Fruit fly (Drosophila melanogaster) whole organism, embryonic: ENCODE data around the gene CG13996.

Source experiments
- BEAF-32 ChIP-seq: fragments of 200-800 bp; sonication (Bioruptor generic); optimal IDR thresholded peaks from 3 replicates; lab custom pipeline; 2017; ENCODE audit warnings: missing biosample characterization, missing genetic modification characterization, mild to moderate bottlenecking, moderate library complexity, missing genetic modification reagents
- Blimp-1 ChIP-seq: fragments of 200-800 bp; sonication (Bioruptor generic); optimal IDR thresholded peaks from 3 replicates; lab custom pipeline; 2018; ENCODE audit warnings: missing biosample characterization, missing genetic modification characterization, mild to moderate bottlenecking, moderate library complexity, missing genetic modification reagents
- CG10209 ChIP-seq: fragments of 200-800 bp; sonication (Bioruptor generic); optimal IDR thresholded peaks from 3 replicates; lab custom pipeline; 2017; ENCODE audit warnings: missing biosample characterization, mild to moderate bottlenecking, missing genetic modification characterization, missing genetic modification reagents
- CG10267 ChIP-seq: fragments of 200-800 bp; sonication (Bioruptor generic); optimal IDR thresholded peaks from 2 replicates; lab custom pipeline; 2018; ENCODE audit warnings: missing biosample characterization, mild to moderate bottlenecking, missing genetic modification characterization, moderate library complexity
- CG12071 ChIP-seq: fragments of 200-800 bp; sonication (Bioruptor generic); optimal IDR thresholded peaks from 3 replicates; lab custom pipeline; 2018; ENCODE audit warnings: missing biosample characterization, mild to moderate bottlenecking, missing genetic modification characterization
- CG12769 ChIP-seq: fragments of 200-800 bp; sonication (Bioruptor generic); optimal IDR thresholded peaks from 2 replicates; lab custom pipeline; 2019; ENCODE audit warnings: missing biosample characterization, mild to moderate bottlenecking, missing genetic modification characterization, moderate library complexity
- CG13296 ChIP-seq: fragments of 200-800 bp; sonication (Bioruptor generic); optimal IDR thresholded peaks from 3 replicates; lab custom pipeline; 2018; ENCODE audit warnings: missing biosample characterization, mild to moderate bottlenecking, missing genetic modification characterization
- CG16815 ChIP-seq: fragments of 200-800 bp; sonication (Bioruptor generic); optimal IDR thresholded peaks from 3 replicates; lab custom pipeline; 2017; ENCODE audit warnings: missing biosample characterization, mild to moderate bottlenecking, missing genetic modification characterization
- CG17612 ChIP-seq: fragments of 200-800 bp; sonication (Bioruptor generic); IDR thresholded peaks from 2 replicates; pipeline ENCODE4 v1.3.6; 2022; ENCODE audit warnings: missing biosample characterization, missing genetic modification characterization
- CG18262 ChIP-seq: fragments of 200-800 bp; optimal IDR thresholded peaks from 3 replicates; lab custom pipeline; 2019; ENCODE audit warnings: missing biosample characterization, mild to moderate bottlenecking, missing genetic modification characterization, moderate library complexity
- CG2199 ChIP-seq: fragments of 200-800 bp; sonication (Bioruptor generic); IDR thresholded peaks from 3 replicates; pipeline ENCODE4 v1.3.6; 2022; ENCODE audit warnings: missing biosample characterization, missing genetic modification characterization
- CG2202 ChIP-seq: fragments of 200-800 bp; sonication (Bioruptor generic); optimal IDR thresholded peaks from 2 replicates; lab custom pipeline; 2018; ENCODE audit warnings: missing biosample characterization, mild to moderate bottlenecking, missing genetic modification characterization
- CG2678 ChIP-seq: fragments of 200-800 bp; sonication (Bioruptor generic); optimal IDR thresholded peaks from 3 replicates; lab custom pipeline; 2019; ENCODE audit warnings: missing biosample characterization, mild to moderate bottlenecking, missing genetic modification characterization, moderate library complexity
- CG2712 ChIP-seq: fragments of 200-800 bp; optimal IDR thresholded peaks from 3 replicates; lab custom pipeline; 2019; ENCODE audit warnings: missing biosample characterization, mild to moderate bottlenecking, missing genetic modification characterization, moderate library complexity
- CG33213 ChIP-seq: fragments of 200-800 bp; sonication (Bioruptor generic); optimal IDR thresholded peaks from 3 replicates; lab custom pipeline; 2016; ENCODE audit warnings: missing biosample characterization, missing genetic modification characterization
- CG3847 ChIP-seq: fragments of 200-800 bp; sonication (Bioruptor generic); IDR thresholded peaks from 2 replicates; pipeline ENCODE4 v1.3.6; 2022; ENCODE audit warnings: missing biosample characterization, missing genetic modification characterization
- CG3995 ChIP-seq: fragments of 200-800 bp; sonication (Bioruptor generic); optimal IDR thresholded peaks from 3 replicates; lab custom pipeline; 2016; ENCODE audit warnings: missing biosample characterization, missing genetic modification characterization
- CG6765 ChIP-seq: fragments of 200-800 bp; sonication (Bioruptor generic); optimal IDR thresholded peaks from 3 replicates; lab custom pipeline; 2017; ENCODE audit warnings: missing biosample characterization, mild to moderate bottlenecking, missing genetic modification characterization
- CG6791 ChIP-seq: fragments of 200-800 bp; sonication (Bioruptor generic); IDR thresholded peaks from 3 replicates; pipeline ENCODE4 v1.3.6; 2022; ENCODE audit warnings: missing biosample characterization, missing genetic modification characterization; ENCODE audit not compliant: partially characterized antibody
- CG8359 ChIP-seq: fragments of 200-800 bp; sonication (Bioruptor generic); optimal IDR thresholded peaks from 2 replicates; lab custom pipeline; 2017; ENCODE audit warnings: missing biosample characterization, mild to moderate bottlenecking, missing genetic modification characterization, borderline replicate concordance
- CG8944 ChIP-seq: fragments of 200-800 bp; sonication (Bioruptor generic); optimal IDR thresholded peaks from 3 replicates; lab custom pipeline; 2016; ENCODE audit warnings: missing biosample characterization, missing genetic modification characterization
- CrebB ChIP-seq: fragments of 200-800 bp; sonication (Bioruptor generic); optimal IDR thresholded peaks from 3 replicates; lab custom pipeline; 2018; ENCODE audit warnings: missing biosample characterization, mild to moderate bottlenecking, missing genetic modification characterization
- Dfd ChIP-seq, 2 experiments: fragments of >200 bp; optimal IDR thresholded peaks; 2 replicates each; lab custom pipeline; 2017; ENCODE audit warnings: missing biosample characterization in 2 of 2, missing genetic modification characterization in 2 of 2
- E2f2 ChIP-seq: fragments of 200-800 bp; sonication (Bioruptor generic); IDR thresholded peaks from 2 replicates; pipeline ENCODE4 v1.3.6; 2022; ENCODE audit warnings: missing biosample characterization, missing genetic modification characterization
- HHEX ChIP-seq: fragments of 200-800 bp; sonication (Bioruptor generic); optimal IDR thresholded peaks from 3 replicates; lab custom pipeline; 2017; ENCODE audit warnings: missing biosample characterization, mild to moderate bottlenecking, missing genetic modification characterization, missing genetic modification reagents
- HmgD ChIP-seq: fragments of 200-800 bp; sonication (Bioruptor generic); optimal IDR thresholded peaks from 3 replicates; lab custom pipeline; 2016; ENCODE audit warnings: missing biosample characterization, missing genetic modification characterization
- Hmx ChIP-seq: fragments of 200-800 bp; sonication (Bioruptor generic); optimal IDR thresholded peaks from 2 replicates; lab custom pipeline; 2016; ENCODE audit warnings: missing biosample characterization, missing genetic modification characterization
- Lim3 ChIP-seq: fragments of 200-800 bp; sonication (Bioruptor generic); IDR thresholded peaks from 2 replicates; pipeline ENCODE4 v1.3.6; 2022; ENCODE audit warnings: missing biosample characterization, missing genetic modification characterization
- Lpt ChIP-seq: fragments of >200 bp; optimal IDR thresholded peaks from 2 replicates; lab custom pipeline; 2018; ENCODE audit warnings: missing biosample characterization, missing genetic modification characterization
- Spps ChIP-seq: fragments of 200-800 bp; sonication (Bioruptor generic); optimal IDR thresholded peaks from 2 replicates; lab custom pipeline; 2018; ENCODE audit warnings: missing biosample characterization, mild to moderate bottlenecking, missing genetic modification characterization
- Taf1 ChIP-seq: fragments of 200-800 bp; sonication (Bioruptor generic); IDR thresholded peaks from 2 replicates; pipeline ENCODE4 v1.3.6; 2022; ENCODE audit warnings: missing biosample characterization, missing genetic modification characterization
- Vsx1 ChIP-seq: fragments of 200-800 bp; sonication (Bioruptor generic); optimal IDR thresholded peaks from 2 replicates; lab custom pipeline; 2017; ENCODE audit warnings: missing biosample characterization, mild to moderate bottlenecking, missing genetic modification characterization, missing genetic modification reagents
- bsh ChIP-seq, 2 experiments: fragments of 200-800 bp; sonication (Bioruptor generic); optimal IDR thresholded peaks; 2 replicates each; lab custom pipeline; 2017 to 2018; ENCODE audit warnings: mild to moderate bottlenecking in 2 of 2, missing biosample characterization in 2 of 2, missing genetic modification characterization in 2 of 2, moderate library complexity in 1 of 2
- cg ChIP-seq: fragments of 200-800 bp; sonication (Bioruptor generic); optimal IDR thresholded peaks from 3 replicates; lab custom pipeline; 2019; ENCODE audit warnings: missing biosample characterization, mild to moderate bottlenecking, missing genetic modification characterization, moderate library complexity
- gro ChIP-seq: fragments of 200-800 bp; sonication (Bioruptor generic); optimal IDR thresholded peaks from 2 replicates; lab custom pipeline; 2016; ENCODE audit warnings: missing biosample characterization, missing genetic modification characterization
- gsb ChIP-seq: fragments of 200-800 bp; sonication (Bioruptor generic); IDR thresholded peaks from 2 replicates; pipeline ENCODE4 v1.3.6; 2022; ENCODE audit warnings: missing biosample characterization, missing genetic modification characterization
- lilli ChIP-seq: fragments of 200-800 bp; sonication (Bioruptor generic); optimal IDR thresholded peaks from 3 replicates; lab custom pipeline; 2016; ENCODE audit warnings: missing biosample characterization, missing genetic modification characterization
- lmd ChIP-seq: fragments of 200-800 bp; sonication (Bioruptor generic); IDR thresholded peaks from 2 replicates; pipeline ENCODE4 v1.3.6; 2022; ENCODE audit warnings: missing biosample characterization, missing genetic modification characterization
- mam ChIP-seq: fragments of 200-800 bp; sonication (Bioruptor generic); optimal IDR thresholded peaks from 3 replicates; lab custom pipeline; 2016; ENCODE audit warnings: missing biosample characterization, missing genetic modification characterization
- nerfin-2 ChIP-seq: fragments of 200-800 bp; sonication (Bioruptor generic); IDR thresholded peaks from 2 replicates; pipeline ENCODE4 v1.3.6; 2022; ENCODE audit warnings: missing biosample characterization, missing genetic modification characterization; ENCODE audit not compliant: partially characterized antibody
- otp ChIP-seq: fragments of 200-800 bp; sonication (Bioruptor generic); IDR thresholded peaks from 3 replicates; pipeline ENCODE4, ENCODE4 v1.3.6; 2022; ENCODE audit warnings: missing biosample characterization, missing genetic modification characterization
- pnt ChIP-seq: fragments of 200-800 bp; sonication (Bioruptor generic); optimal IDR thresholded peaks from 3 replicates; lab custom pipeline; 2016; ENCODE audit warnings: missing biosample characterization, missing genetic modification characterization
- psq ChIP-seq: fragments of 200-800 bp; sonication (Bioruptor generic); optimal IDR thresholded peaks from 2 replicates; lab custom pipeline; 2017; ENCODE audit warnings: missing biosample characterization, missing genetic modification characterization
- pum ChIP-seq: fragments of 200-800 bp; sonication (Bioruptor generic); optimal IDR thresholded peaks from 2 replicates; lab custom pipeline; 2016; ENCODE audit warnings: missing biosample characterization, missing genetic modification characterization
- rib ChIP-seq: fragments of 200-800 bp; sonication (Bioruptor generic); IDR thresholded peaks from 2 replicates; pipeline ENCODE4 v1.3.6; 2022; ENCODE audit warnings: missing biosample characterization, missing genetic modification characterization
- tap ChIP-seq: fragments of 200-800 bp; optimal IDR thresholded peaks from 3 replicates; lab custom pipeline; 2019; ENCODE audit warnings: missing biosample characterization, mild to moderate bottlenecking, missing genetic modification characterization, moderate library complexity
- trem ChIP-seq: fragments of 200-800 bp; optimal IDR thresholded peaks from 3 replicates; lab custom pipeline; 2019; ENCODE audit warnings: missing biosample characterization, mild to moderate bottlenecking, missing genetic modification characterization, moderate library complexity
- vfl ChIP-seq: fragments of 200-800 bp; sonication (Bioruptor generic); optimal IDR thresholded peaks from 2 replicates; lab custom pipeline; 2016; ENCODE audit warnings: missing biosample characterization, missing genetic modification characterization
- yki ChIP-seq: fragments of >200 bp; optimal IDR thresholded peaks from 3 replicates; lab custom pipeline; 2018
- zen ChIP-seq: fragments of 200-800 bp; sonication (Bioruptor generic); optimal IDR thresholded peaks from 3 replicates; lab custom pipeline; 2018; ENCODE audit warnings: missing biosample characterization, mild to moderate bottlenecking, missing genetic modification characterization, moderate library complexity

Gene CG13996

dm6 chr2L:6047528-6048160 lies 27.0 kb downstream of the CG13996 start, which contains the start of gene IPIP (continued):
- TF ChIP-seq CG33213 (peak; percentile 13), zen (tag; lab: Kevin White, UChicago) (no peak), trem (tag; lab: Kevin White, UChicago) (peak; percentile 36), Vsx1 (GFP tag; lab: Kevin White, UChicago) (no peak), CG12071 (GFP tag; lab: Kevin White, UChicago) (no peak), CG16815 (GFP tag; lab: Kevin White, UChicago) (no peak), CG2712 (peak; percentile 46), Spps (no peak), CG3995 (no peak), CG17612 (GFP tag; lab: Robert Waterston, UW) (no peak), lmd (GFP tag; lab: Robert Waterston, UW) (peak; percentile 49; the same call in 1 of the 2 replicates), CG2678 (peak; percentile 12), CG8944 (GFP tag; lab: Kevin White, UChicago) (no peak), CG8359 (GFP tag; lab: Kevin White, UChicago) (no peak), CG10209 (GFP tag; lab: Kevin White, UChicago) (peak; percentile 48), nerfin-2 (GFP tag; lab: Robert Waterston, UW) (peak; percentile 63), CG2199 (peak; percentile 56; the same call in 1 of the 3 replicates), Hmx (GFP tag; lab: Kevin White, UChicago) (no peak), Lim3 (GFP tag; lab: Robert Waterston, UW) (no peak), Taf1 (GFP tag; lab: Robert Waterston, UW) (no peak), CrebB (no peak), tap (tag; lab: Kevin White, UChicago) (no peak), pum (GFP tag; lab: Kevin White, UChicago) (no peak), otp (peak; percentile 34; the same call in 1 of the 3 replicates), gro (GFP tag; lab: Kevin White, UChicago) (peak; percentile 7), Blimp-1 (GFP tag; lab: Kevin White, UChicago) (peak; percentile 19), cg (no peak), mam (GFP tag; lab: Kevin White, UChicago) (peak; percentile 52), CG13296 (GFP tag; lab: Kevin White, UChicago) (no peak), yki (no peak), lilli (GFP tag; lab: Kevin White, UChicago) (peak; percentile 34), CG18262 (tag; lab: Kevin White, UChicago) (peak; percentile 12), Dfd (GFP tag; optimal IDR thresholded peaks at IDR 0.05; lab: Kevin White, UChicago) (no peak), CG3847 (GFP tag; lab: Robert Waterston, UW) (peak; percentile 70), CG10267 (peak; percentile 13), HHEX (GFP tag; lab: Kevin White, UChicago) (no peak), BEAF-32 (GFP tag; lab: Kevin White, UChicago) (peak; percentile 86), CG6791 (peak; percentile 87), Lpt (no peak), bsh (GFP tag; optimal IDR thresholded peaks at IDR 0.05; lab: Kevin White, UChicago) (peak in 1 of 2 experiments; percentile 3), CG6765 (no peak), pnt (GFP tag; lab: Kevin White, UChicago) (no peak), vfl (GFP tag; lab: Kevin White, UChicago) (no peak), rib (no peak), psq (GFP tag; lab: Kevin White, UChicago) (no peak), gsb (GFP tag; lab: Robert Waterston, UW) (no peak), CG12769 (tag; lab: Kevin White, UChicago) (peak; percentile 31), CG2202 (tag; lab: Kevin White, UChicago) (no peak), HmgD (GFP tag; lab: Kevin White, UChicago) (no peak), E2f2 (GFP tag; lab: Robert Waterston, UW) (peak; percentile 39; the same call in 1 of the 2 replicates)
